Fruit fly (Drosophila melanogaster): ENCODE data around the gene CG7953.

DNA sequence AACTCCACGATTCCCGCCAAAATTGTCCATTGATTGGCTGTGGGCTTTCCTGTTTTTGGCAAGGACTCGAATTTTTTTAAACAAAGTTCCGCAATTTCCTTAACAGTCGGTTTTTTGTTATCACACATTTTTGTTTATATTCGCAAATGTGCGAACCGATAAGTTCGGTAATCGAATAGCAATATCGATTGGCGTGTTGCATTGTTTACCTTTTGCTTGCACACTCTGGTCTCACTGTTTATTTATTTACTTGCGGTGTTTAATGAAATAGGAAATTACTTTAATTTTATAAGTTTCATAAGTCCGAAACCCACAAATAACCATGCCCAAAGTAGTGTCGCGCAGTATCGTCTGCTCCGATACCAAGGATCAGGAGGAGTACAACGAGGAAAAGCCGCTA lies 36.4 kb upstream of the CG7953 start, which contains the start of the genes Adat1 and CG16865:
- TF ChIP-seq CG3032 (tag; optimal IDR thresholded peaks at IDR 0.05) (no peak), CG16779 (tag; optimal IDR thresholded peaks at IDR 0.05) (no peak), svp (GFP tag) (no peak), CG6792 (GFP tag; optimal IDR thresholded peaks at IDR 0.05) (no peak)

All from whole organism, prepupa.